Worm (Caenorhabditis elegans) whole organism, L4 larva: ENCODE data around the gene kin-34.

Source experiments
- D1046.2 ChIP-seq: fragments of 200-800 bp; sonication (Bioruptor generic); IDR thresholded peaks from 2 replicates; pipeline ENCODE4 v1.3.6; 2022; ENCODE audit warnings: missing genetic modification characterization, missing compliant biosample characterization
- R02D3.7 ChIP-seq: fragments of 150-350 bp; sonication (generic microtip); optimal IDR thresholded peaks from 3 replicates; lab custom pipeline; 2014; ENCODE audit warnings: missing biosample characterization, missing genetic modification characterization
- ZK546.5 ChIP-seq, 2 experiments: sonication (generic microtip); optimal IDR thresholded peaks; 2 replicates each; lab custom pipeline; 2017; ENCODE audit warnings: missing biosample characterization in 2 of 2, missing genetic modification characterization in 2 of 2
- ama-1 ChIP-seq: fragments of 150-350 bp; optimal IDR thresholded peaks from 2 replicates; lab custom pipeline; 2014; ENCODE audit warnings: inconsistent platforms, mixed read lengths
- fkh-10 ChIP-seq: fragments of 150-350 bp; optimal IDR thresholded peaks from 2 replicates; lab custom pipeline; 2014; ENCODE audit warnings: missing biosample characterization, missing genetic modification reagents, missing genetic modification characterization
- lin-15B ChIP-seq: fragments of 150-350 bp; sonication (generic microtip); optimal IDR thresholded peaks from 3 replicates; lab custom pipeline; 2014; ENCODE audit warnings: missing biosample characterization, missing genetic modification characterization
- lsy-2 ChIP-seq, 2 experiments: fragments of 150-350 bp in 1 of 2; sonication (generic microtip) in 1 of 2; optimal IDR thresholded peaks; 2 replicates each; lab custom pipeline; 2014 to 2017; ENCODE audit warnings: missing biosample characterization in 2 of 2, missing genetic modification characterization in 2 of 2
- madf-9 ChIP-seq: fragments of 200-800 bp; sonication (Bioruptor generic); conservative IDR thresholded peaks from 2 replicates; pipeline ENCODE4 v1.3.6; 2022; ENCODE audit warnings: missing genetic modification reagents, missing genetic modification characterization, missing compliant biosample characterization
- mdl-1 ChIP-seq, 2 experiments: fragments of 150-350 bp in 1 of 2; sonication (generic microtip) in 1 of 2; optimal IDR thresholded peaks; 2 replicates each; lab custom pipeline; 2014 to 2017; ENCODE audit warnings: missing biosample characterization in 2 of 2, missing genetic modification characterization in 2 of 2
- mes-2 ChIP-seq: sonication (generic microtip); optimal IDR thresholded peaks from 2 replicates; lab custom pipeline; 2016; ENCODE audit warnings: missing genotype, mild to moderate bottlenecking, missing genetic modification characterization, missing compliant biosample characterization; ENCODE audit not compliant: poor library complexity, severe bottlenecking
- nhr-11 ChIP-seq: fragments of 150-350 bp; optimal IDR thresholded peaks from 2 replicates; lab custom pipeline; 2014; ENCODE audit warnings: missing biosample characterization, missing genetic modification characterization
- nhr-6 ChIP-seq: fragments of 150-350 bp; optimal IDR thresholded peaks from 2 replicates; lab custom pipeline; 2014; ENCODE audit warnings: missing biosample characterization, missing genetic modification characterization
- snpc-4 ChIP-seq: fragments of 150-350 bp; optimal IDR thresholded peaks from 2 replicates; lab custom pipeline; 2014; ENCODE audit warnings: missing biosample characterization, missing genetic modification characterization
- ztf-11 ChIP-seq: fragments of 150-350 bp; optimal IDR thresholded peaks from 2 replicates; lab custom pipeline; 2014; ENCODE audit warnings: missing biosample characterization, missing genetic modification characterization

ce11 chrV:215697-216096 is 30.3 kb downstream of the kin-34 start:
- TF ChIP-seq nhr-6: no peak
- no peak for TF ChIP-seq mdl-1 (tag; optimal IDR thresholded peaks at IDR 0.05; lab: Kevin White, UChicago)
- no peak for TF ChIP-seq ztf-11
- TF ChIP-seq ZK546.5 (tag; optimal IDR thresholded peaks at IDR 0.05; lab: Kevin White, UChicago): no peak
- no peak for TF ChIP-seq mes-2 (tag; lab: Kevin White, UChicago)
- TF ChIP-seq fkh-10 (GFP tag; lab: Kevin White, UChicago): no peak
- TF ChIP-seq D1046.2 (GFP tag; lab: Robert Waterston, UW): no peak
- TF ChIP-seq madf-9: no peak
- TF ChIP-seq snpc-4 (tag; lab: Kevin White, UChicago): no peak
- no peak for TF ChIP-seq lin-15B (tag; lab: Kevin White, UChicago)
- no peak for TF ChIP-seq lsy-2 (tag; optimal IDR thresholded peaks at IDR 0.05; lab: Kevin White, UChicago)
- no peak for TF ChIP-seq R02D3.7 (tag; lab: Kevin White, UChicago)
- TF ChIP-seq nhr-11: no peak
- TF ChIP-seq ama-1: no peak
